Worm (Caenorhabditis elegans): ENCODE data around the gene K07H8.12.

Gene K07H8.12

ce11 chrIV:8243170-8243569 is 33.3 kb downstream of the K07H8.12 start:
- TF ChIP-seq lsy-2 (tag; optimal IDR thresholded peaks at IDR 0.05): no peak
- TF ChIP-seq ceh-16 (tag; optimal IDR thresholded peaks at IDR 0.05): peak; percentile 9
- no peak for TF ChIP-seq unc-55 (GFP tag; optimal IDR thresholded peaks at IDR 0.05)
- TF ChIP-seq elt-3 (tag; optimal IDR thresholded peaks at IDR 0.05): no peak
- peak; percentile 51 for TF ChIP-seq sma-9 (GFP tag; optimal IDR thresholded peaks at IDR 0.05)
- TF ChIP-seq sma-9 (tag; optimal IDR thresholded peaks at IDR 0.05): no peak
- no peak for TF ChIP-seq nhr-25 (tag; optimal IDR thresholded peaks at IDR 0.05)
- TF ChIP-seq mbf-1 (tag; optimal IDR thresholded peaks at IDR 0.05): no peak
- TF ChIP-seq ceh-82 (tag; optimal IDR thresholded peaks at IDR 0.05): no peak
- TF ChIP-seq C34F6.9 (tag; optimal IDR thresholded peaks at IDR 0.05): no peak
- TF ChIP-seq nhr-10 (tag; optimal IDR thresholded peaks at IDR 0.05): no peak
- TF ChIP-seq nhr-11 (tag; optimal IDR thresholded peaks at IDR 0.05): no peak

ce11 chrIV:8241312-8241833 is 35.1 kb downstream of the K07H8.12 start:
- TF ChIP-seq fos-1 (tag; optimal IDR thresholded peaks at IDR 0.05) (peak; percentile 3), blmp-1 (tag; optimal IDR thresholded peaks at IDR 0.05; ENCODE audit: insufficient read depth) (no peak)

- TF ChIP-seq sma-3 (GFP tag; optimal IDR thresholded peaks at IDR 0.05): no peak
- TF ChIP-seq peb-1 (tag; optimal IDR thresholded peaks at IDR 0.05): no peak
Observed at ce11 chrIV:8239584-8239983, 36.9 kb downstream of the K07H8.12 start.

- no peak for TF ChIP-seq nhr-25 (tag; optimal IDR thresholded peaks at IDR 0.05)
- TF ChIP-seq nhr-23 (tag; optimal IDR thresholded peaks at IDR 0.05): no peak
- no peak for TF ChIP-seq nhr-12 (tag; optimal IDR thresholded peaks at IDR 0.05)
- no peak for TF ChIP-seq F13H6.1 (tag; optimal IDR thresholded peaks at IDR 0.05)
- TF ChIP-seq unc-55 (GFP tag; optimal IDR thresholded peaks at IDR 0.05): no peak
- no peak for TF ChIP-seq mbf-1 (tag; optimal IDR thresholded peaks at IDR 0.05)
Observed at ce11 chrIV:8236502-8236901, 40.0 kb downstream of the K07H8.12 start, which contains the start of gene nhr-66. TSS of gene nhr-66 (minus strand) at chrIV:8236602.

- TF ChIP-seq elt-1 (tag; optimal IDR thresholded peaks at IDR 0.05) (no peak), sem-4 (tag; optimal IDR thresholded peaks at IDR 0.05) (no peak), nhr-77 (tag; optimal IDR thresholded peaks at IDR 0.05) (no peak), sma-9 (GFP tag; optimal IDR thresholded peaks at IDR 0.05) (peak; percentile 16), sma-9 (tag; optimal IDR thresholded peaks at IDR 0.05) (no peak), ztf-11 (tag; optimal IDR thresholded peaks at IDR 0.05) (no peak), unc-39 (tag; optimal IDR thresholded peaks at IDR 0.05) (no peak), zag-1 (tag; optimal IDR thresholded peaks at IDR 0.05) (no peak), fos-1 (tag; optimal IDR thresholded peaks at IDR 0.05) (no peak), ceh-16 (tag; optimal IDR thresholded peaks at IDR 0.05) (no peak), lsy-2 (tag; optimal IDR thresholded peaks at IDR 0.05) (peak in 1 of 2 experiments; percentile 11), mdl-1 (tag; optimal IDR thresholded peaks at IDR 0.05) (no peak), lin-13 (GFP tag; optimal IDR thresholded peaks at IDR 0.05) (no peak), alr-1 (tag; optimal IDR thresholded peaks at IDR 0.05) (no peak), mab-5 (tag; optimal IDR thresholded peaks at IDR 0.05) (no peak), skn-1 (tag; optimal IDR thresholded peaks at IDR 0.05) (no peak)
Observed at ce11 chrIV:8235114-8235686, 41.3 kb downstream of the K07H8.12 start.

- TF ChIP-seq nhr-77 (tag; optimal IDR thresholded peaks at IDR 0.05) (no peak), sma-3 (GFP tag; optimal IDR thresholded peaks at IDR 0.05) (no peak), F13H6.1 (tag; optimal IDR thresholded peaks at IDR 0.05) (no peak), elt-3 (tag; optimal IDR thresholded peaks at IDR 0.05) (no peak), sma-9 (GFP tag; optimal IDR thresholded peaks at IDR 0.05) (peak; percentile 14), sma-9 (tag; optimal IDR thresholded peaks at IDR 0.05) (no peak), crh-2 (tag; optimal IDR thresholded peaks at IDR 0.05) (peak; percentile 44), ZK546.5 (tag; optimal IDR thresholded peaks at IDR 0.05) (no peak), Y55F3AM.14 (GFP tag; optimal IDR thresholded peaks at IDR 0.05) (no peak), blmp-1 (tag; optimal IDR thresholded peaks at IDR 0.05; ENCODE audit: insufficient read depth) (no peak), aly-2 (tag; optimal IDR thresholded peaks at IDR 0.05) (no peak), egl-27 (tag; optimal IDR thresholded peaks at IDR 0.05) (peak; percentile 6), mdl-1 (tag; optimal IDR thresholded peaks at IDR 0.05) (no peak), fos-1 (tag; optimal IDR thresholded peaks at IDR 0.05) (peak; percentile 57), nhr-237 (tag; optimal IDR thresholded peaks at IDR 0.05) (no peak), zag-1 (tag; optimal IDR thresholded peaks at IDR 0.05) (no peak), ceh-16 (tag; optimal IDR thresholded peaks at IDR 0.05) (no peak), lsy-2 (tag; optimal IDR thresholded peaks at IDR 0.05) (no peak), ceh-82 (tag; optimal IDR thresholded peaks at IDR 0.05) (no peak), nhr-10 (tag; optimal IDR thresholded peaks at IDR 0.05) (no peak), lin-13 (GFP tag; optimal IDR thresholded peaks at IDR 0.05) (no peak), dmd-4 (tag; optimal IDR thresholded peaks at IDR 0.05) (no peak), nhr-129 (tag; optimal IDR thresholded peaks at IDR 0.05) (peak; percentile 20), ztf-11 (tag; optimal IDR thresholded peaks at IDR 0.05) (no peak)
Observed at ce11 chrIV:8234088-8234496, 42.4 kb downstream of the K07H8.12 start.
